Fruit fly (Drosophila melanogaster): ENCODE measurements around the gene Galt.

The Galt gene

DNA sequence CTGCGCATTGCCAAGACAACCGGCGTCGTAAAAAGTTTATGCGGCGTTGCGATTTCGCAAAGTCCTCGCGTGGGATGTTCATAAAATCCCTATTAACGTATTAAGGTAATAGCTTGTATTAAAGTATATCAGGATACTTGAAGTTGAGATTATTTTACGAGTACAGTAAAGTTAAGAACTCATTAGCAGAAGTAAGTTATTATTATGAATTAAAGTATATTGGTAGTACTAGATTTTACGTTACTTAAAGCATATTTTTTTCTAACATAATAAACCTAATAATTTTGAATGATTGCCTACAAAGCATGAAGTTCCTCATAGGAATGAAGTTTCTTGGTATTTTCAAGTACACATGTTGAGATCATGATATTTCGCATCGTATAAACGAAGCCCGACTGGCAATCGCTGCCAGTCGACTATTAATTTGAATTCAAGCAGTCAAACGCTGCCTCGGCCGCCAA, 26.0 kb upstream of the Galt start (continued):
- TF ChIP-seq CG10565 (GFP tag; optimal IDR thresholded peaks at IDR 0.05) (no peak), Usf (GFP tag; optimal IDR thresholded peaks at IDR 0.05) (no peak), CG10274 (GFP tag; optimal IDR thresholded peaks at IDR 0.05) (no peak), Awh (GFP tag; IDR thresholded peaks at IDR 0.05) (no peak), CG30403 (GFP tag; optimal IDR thresholded peaks at IDR 0.05) (peak; percentile 70), Bdp1 (GFP tag; optimal IDR thresholded peaks at IDR 0.05) (no peak), CG11723 (GFP tag; optimal IDR thresholded peaks at IDR 0.05) (peak; percentile 28), ewg (GFP tag; optimal IDR thresholded peaks at IDR 0.05) (peak; percentile 24), Atf6 (GFP tag; IDR thresholded peaks at IDR 0.05) (peak; percentile 14; the same call in 1 of the 2 replicates), CG10543 (GFP tag; optimal IDR thresholded peaks at IDR 0.05) (no peak), twi (tag; optimal IDR thresholded peaks at IDR 0.05) (peak; percentile 16), org-1 (GFP tag; optimal IDR thresholded peaks at IDR 0.05) (peak; percentile 36), CG16815 (GFP tag; optimal IDR thresholded peaks at IDR 0.05) (no peak), odd (GFP tag; optimal IDR thresholded peaks at IDR 0.05) (peak; percentile 50), CG9876 (GFP tag; optimal IDR thresholded peaks at IDR 0.05) (no peak), CG4854 (GFP tag; optimal IDR thresholded peaks at IDR 0.05) (no peak), stwl (tag; optimal IDR thresholded peaks at IDR 0.05) (no peak), nom (GFP tag; optimal IDR thresholded peaks at IDR 0.05) (peak; percentile 45), Oli (tag; optimal IDR thresholded peaks at IDR 0.05) (peak; percentile 59), CG2678 (tag; optimal IDR thresholded peaks at IDR 0.05) (peak; percentile 73), lmd (GFP tag; IDR thresholded peaks at IDR 0.05) (peak; percentile 20; the same call in 1 of the 2 replicates), ATbp (GFP tag; optimal IDR thresholded peaks at IDR 0.05) (peak; percentile 39), gsb-n (tag; optimal IDR thresholded peaks at IDR 0.05) (peak; percentile 47), zfh1 (GFP tag; IDR thresholded peaks at IDR 0.05) (no peak), CG1832 (GFP tag; optimal IDR thresholded peaks at IDR 0.05) (no peak), kah (GFP tag; optimal IDR thresholded peaks at IDR 0.05) (no peak), D (optimal IDR thresholded peaks at IDR 0.05) (no peak), D (GFP tag; optimal IDR thresholded peaks at IDR 0.05) (peak; percentile 70), CG6254 (GFP tag; optimal IDR thresholded peaks at IDR 0.05) (peak; percentile 31), ase (GFP tag; IDR thresholded peaks at IDR 0.05) (no peak), Ptx1 (GFP tag; IDR thresholded peaks at IDR 0.05) (peak; percentile 32; the same call in 1 of the 2 replicates), CG9727 (GFP tag; optimal IDR thresholded peaks at IDR 0.05) (peak; percentile 64), CG13123 (GFP tag; optimal IDR thresholded peaks at IDR 0.05) (no peak), Hr78 (GFP tag; optimal IDR thresholded peaks at IDR 0.05) (peak in 1 of 2 experiments; percentile 22), Doc3 (GFP tag; IDR thresholded peaks at IDR 0.05; ENCODE audit: partially characterized antibody) (no peak), Pdp1 (GFP tag; optimal IDR thresholded peaks at IDR 0.05) (no peak), CG3163 (GFP tag; optimal IDR thresholded peaks at IDR 0.05) (no peak), Ets65A (GFP tag) (peak; percentile 60), exex (tag; optimal IDR thresholded peaks at IDR 0.05) (no peak), BtbVII (GFP tag; optimal IDR thresholded peaks at IDR 0.05) (peak; percentile 57), cad (GFP tag; optimal IDR thresholded peaks at IDR 0.05) (no peak), CG4360 (GFP tag; IDR thresholded peaks at IDR 0.05) (no peak), CG17328 (GFP tag; IDR thresholded peaks at IDR 0.05) (no peak), emc (GFP tag; optimal IDR thresholded peaks at IDR 0.05) (no peak), CG6791 (GFP tag; IDR thresholded peaks at IDR 0.05; ENCODE audit: partially characterized antibody) (no peak), bsh (GFP tag; optimal IDR thresholded peaks at IDR 0.05) (peak; percentile 47 to 58), NC2β (GFP tag; optimal IDR thresholded peaks at IDR 0.05) (no peak), chm (GFP tag; IDR thresholded peaks at IDR 0.05) (no peak), CG3065 (GFP tag; optimal IDR thresholded peaks at IDR 0.05) (no peak), caup (GFP tag; optimal IDR thresholded peaks at IDR 0.05; ENCODE audit: severe bottlenecking) (peak; percentile 11)

Data from whole organism, embryonic.